Fruit fly (Drosophila melanogaster) whole organism, embryonic: Measurements from ENCODE around the gene CG6766.

Experiments used
- BEAF-32 ChIP-seq: fragments of 200-800 bp; sonication (Bioruptor generic); optimal IDR thresholded peaks from 3 replicates; lab custom pipeline; 2017; ENCODE audit warnings: missing biosample characterization, missing genetic modification characterization, mild to moderate bottlenecking, moderate library complexity, missing genetic modification reagents
- Bdp1 ChIP-seq: fragments of 200-800 bp; sonication (Bioruptor generic); optimal IDR thresholded peaks from 3 replicates; lab custom pipeline; 2016; ENCODE audit warnings: missing biosample characterization, missing genetic modification characterization
- BtbVII ChIP-seq: fragments of 200-800 bp; sonication (Bioruptor generic); optimal IDR thresholded peaks from 3 replicates; lab custom pipeline; 2017; ENCODE audit warnings: missing biosample characterization, mild to moderate bottlenecking, missing genetic modification characterization
- CG11093 ChIP-seq: fragments of 200-800 bp; sonication (Bioruptor generic); IDR thresholded peaks from 3 replicates; pipeline ENCODE4 v1.3.6; 2022; ENCODE audit warnings: missing biosample characterization, missing genetic modification characterization
- CG12236 ChIP-seq: fragments of 200-800 bp; sonication (Bioruptor generic); optimal IDR thresholded peaks from 2 replicates; lab custom pipeline; 2016; ENCODE audit warnings: missing biosample characterization, missing genetic modification characterization
- CG12744 ChIP-seq: fragments of 200-800 bp; sonication (Bioruptor generic); optimal IDR thresholded peaks from 2 replicates; lab custom pipeline; 2016; ENCODE audit warnings: missing biosample characterization, missing genetic modification characterization
- CG14710 ChIP-seq: fragments of 200-800 bp; sonication (Bioruptor generic); optimal IDR thresholded peaks from 3 replicates; lab custom pipeline; 2019; ENCODE audit warnings: missing biosample characterization, mild to moderate bottlenecking, missing genetic modification characterization, moderate library complexity
- CG15514 ChIP-seq: fragments of 200-800 bp; sonication (Bioruptor generic); optimal IDR thresholded peaks from 3 replicates; lab custom pipeline; 2017; ENCODE audit warnings: missing biosample characterization, missing genetic modification characterization, mild to moderate bottlenecking, moderate library complexity, missing genetic modification reagents
- CG15601 ChIP-seq: fragments of 200-800 bp; sonication (Bioruptor generic); optimal IDR thresholded peaks from 3 replicates; lab custom pipeline; 2019; ENCODE audit warnings: missing biosample characterization, mild to moderate bottlenecking, missing genetic modification characterization, moderate library complexity
- CG15696 ChIP-seq: fragments of 200-800 bp; sonication (Bioruptor generic); optimal IDR thresholded peaks from 2 replicates; lab custom pipeline; 2019; ENCODE audit warnings: missing biosample characterization, mild to moderate bottlenecking, missing genetic modification characterization, moderate library complexity
- CG2120 ChIP-seq: fragments of 200-800 bp; sonication (Bioruptor generic); optimal IDR thresholded peaks from 3 replicates; lab custom pipeline; 2016; ENCODE audit warnings: missing biosample characterization, missing genetic modification characterization
- CG2199 ChIP-seq: fragments of 200-800 bp; sonication (Bioruptor generic); IDR thresholded peaks from 3 replicates; pipeline ENCODE4 v1.3.6; 2022; ENCODE audit warnings: missing biosample characterization, missing genetic modification characterization
- CG32772 ChIP-seq: fragments of 200-800 bp; sonication (Bioruptor generic); IDR thresholded peaks from 2 replicates; pipeline ENCODE4 v1.3.6; 2022; ENCODE audit warnings: missing biosample characterization, missing genetic modification characterization
- CG34422 ChIP-seq: fragments of 200-800 bp; sonication (Bioruptor generic); IDR thresholded peaks from 3 replicates; pipeline ENCODE4 v1.3.6; 2022; ENCODE audit warnings: missing biosample characterization, missing genetic modification characterization
- CG3726 ChIP-seq: fragments of 200-800 bp; sonication (Bioruptor generic); IDR thresholded peaks from 3 replicates; pipeline ENCODE4, ENCODE4 v1.3.6; 2022; ENCODE audit warnings: missing biosample characterization, missing genetic modification characterization
- CG4328 ChIP-seq: fragments of 200-800 bp; sonication (Bioruptor generic); optimal IDR thresholded peaks from 3 replicates; lab custom pipeline; 2017; ENCODE audit warnings: missing biosample characterization, missing genetic modification reagents, missing genetic modification characterization
- CG4854 ChIP-seq: fragments of 200-800 bp; sonication (Bioruptor generic); optimal IDR thresholded peaks from 2 replicates; lab custom pipeline; 2016; ENCODE audit warnings: missing biosample characterization, missing genetic modification characterization, inconsistent platforms
- CG5245 ChIP-seq: fragments of 200-800 bp; sonication (Bioruptor generic); optimal IDR thresholded peaks from 3 replicates; lab custom pipeline; 2016; ENCODE audit warnings: missing biosample characterization, missing genetic modification characterization
- CG8388 ChIP-seq: fragments of 200-800 bp; sonication (Bioruptor generic); optimal IDR thresholded peaks from 2 replicates; lab custom pipeline; 2019; ENCODE audit warnings: missing biosample characterization, mild to moderate bottlenecking, missing genetic modification characterization, moderate library complexity
- CG9876 ChIP-seq: fragments of 200-800 bp; sonication (Bioruptor generic); optimal IDR thresholded peaks from 2 replicates; lab custom pipeline; 2016; ENCODE audit warnings: missing biosample characterization, missing genetic modification characterization
- CkIIα-i1 ChIP-seq: fragments of 200-800 bp; sonication (Bioruptor generic); IDR thresholded peaks from 2 replicates; pipeline ENCODE4 v1.3.6; 2022; ENCODE audit warnings: missing biosample characterization, missing genetic modification characterization
- D19A ChIP-seq: fragments of 200-800 bp; optimal IDR thresholded peaks from 3 replicates; lab custom pipeline; 2019; ENCODE audit warnings: missing biosample characterization, mild to moderate bottlenecking, missing genetic modification characterization, moderate library complexity
- E2f2 ChIP-seq: fragments of 200-800 bp; sonication (Bioruptor generic); IDR thresholded peaks from 2 replicates; pipeline ENCODE4 v1.3.6; 2022; ENCODE audit warnings: missing biosample characterization, missing genetic modification characterization
- Gug ChIP-seq: fragments of 200-800 bp; sonication (Bioruptor generic); IDR thresholded peaks from 4 replicates; pipeline ENCODE4 v1.3.6; 2022; ENCODE audit warnings: missing biosample characterization, missing genetic modification characterization
- HLH3B ChIP-seq: fragments of 200-800 bp; sonication (Bioruptor generic); IDR thresholded peaks from 2 replicates; pipeline ENCODE4 v1.3.6; 2022; ENCODE audit warnings: missing biosample characterization, missing genetic modification characterization
- Jarid2 ChIP-seq: fragments of 200-800 bp; sonication (Bioruptor generic); optimal IDR thresholded peaks from 3 replicates; lab custom pipeline; 2017; ENCODE audit warnings: mild to moderate bottlenecking, missing biosample characterization, missing genetic modification reagents, missing genetic modification characterization
- Sox100B ChIP-seq: fragments of 200-800 bp; sonication (Bioruptor generic); optimal IDR thresholded peaks from 3 replicates; lab custom pipeline; 2018; ENCODE audit warnings: missing biosample characterization, mild to moderate bottlenecking, missing genetic modification characterization
- Vsx1 ChIP-seq: fragments of 200-800 bp; sonication (Bioruptor generic); optimal IDR thresholded peaks from 2 replicates; lab custom pipeline; 2017; ENCODE audit warnings: missing biosample characterization, mild to moderate bottlenecking, missing genetic modification characterization, missing genetic modification reagents
- ato ChIP-seq: fragments of 200-800 bp; sonication (Bioruptor generic); IDR thresholded peaks from 2 replicates; pipeline ENCODE4 v1.3.6; 2022; ENCODE audit warnings: missing biosample characterization, missing genetic modification characterization; ENCODE audit not compliant: partially characterized antibody
- cg ChIP-seq: fragments of 200-800 bp; sonication (Bioruptor generic); optimal IDR thresholded peaks from 3 replicates; lab custom pipeline; 2019; ENCODE audit warnings: missing biosample characterization, mild to moderate bottlenecking, missing genetic modification characterization, moderate library complexity
- da ChIP-seq: fragments of 200-800 bp; sonication (Bioruptor generic); optimal IDR thresholded peaks from 2 replicates; lab custom pipeline; 2016; ENCODE audit warnings: missing biosample characterization, missing genetic modification characterization
- danr ChIP-seq: fragments of 200-800 bp; sonication (Bioruptor generic); IDR thresholded peaks from 2 replicates; pipeline ENCODE4 v1.3.6; 2022; ENCODE audit warnings: missing biosample characterization, missing genetic modification characterization
- dmrt11E ChIP-seq: fragments of 200-800 bp; sonication (Bioruptor generic); optimal IDR thresholded peaks from 3 replicates; lab custom pipeline; 2018; ENCODE audit warnings: missing biosample characterization, mild to moderate bottlenecking, missing genetic modification characterization, moderate library complexity
- en ChIP-seq: fragments of 200-800 bp; sonication (Bioruptor generic); optimal IDR thresholded peaks from 2 replicates; lab custom pipeline; 2016; ENCODE audit warnings: missing biosample characterization, missing genetic modification characterization
- hb ChIP-seq: fragments of 200-800 bp; sonication (Bioruptor generic); IDR thresholded peaks from 3 replicates; pipeline ENCODE4 v1.3.6; 2022; ENCODE audit warnings: missing biosample characterization, missing genetic modification characterization; ENCODE audit not compliant: partially characterized antibody
- lov ChIP-seq, 2 experiments: fragments of 200-800 bp in 1 of 2; fragments of >200 bp in 1 of 2; sonication (Bioruptor generic) in 1 of 2; IDR thresholded peaks in 1 of 2; optimal IDR thresholded peaks in 1 of 2; 2 replicates in 1 of 2; 3 replicates in 1 of 2; pipeline versions ENCODE4 v1.3.6 to Lab custom; 2017 to 2022; ENCODE audit warnings: missing biosample characterization in 1 of 2, missing genetic modification characterization in 1 of 2
- nerfin-2 ChIP-seq: fragments of 200-800 bp; sonication (Bioruptor generic); IDR thresholded peaks from 2 replicates; pipeline ENCODE4 v1.3.6; 2022; ENCODE audit warnings: missing biosample characterization, missing genetic modification characterization; ENCODE audit not compliant: partially characterized antibody
- oc ChIP-seq: fragments of 200-800 bp; sonication (Bioruptor generic); optimal IDR thresholded peaks from 2 replicates; lab custom pipeline; 2018; ENCODE audit warnings: missing biosample characterization, mild to moderate bottlenecking, missing genetic modification characterization, moderate library complexity
- otp ChIP-seq: fragments of 200-800 bp; sonication (Bioruptor generic); IDR thresholded peaks from 3 replicates; pipeline ENCODE4, ENCODE4 v1.3.6; 2022; ENCODE audit warnings: missing biosample characterization, missing genetic modification characterization
- pzg ChIP-seq: fragments of 200-800 bp; sonication (Bioruptor generic); optimal IDR thresholded peaks from 3 replicates; lab custom pipeline; 2018; ENCODE audit warnings: missing biosample characterization, mild to moderate bottlenecking, missing genetic modification characterization, moderate library complexity
- ro ChIP-seq: fragments of 200-800 bp; sonication (Bioruptor generic); IDR thresholded peaks from 2 replicates; pipeline ENCODE4 v1.3.6; 2022; ENCODE audit warnings: missing biosample characterization, missing genetic modification characterization
- sc ChIP-seq, 3 experiments: fragments of >200 bp in 2 of 3; fragments of 200-800 bp in 1 of 3; sonication (Bioruptor generic) in 1 of 3; optimal IDR thresholded peaks; 2 replicates in 2 of 3; 3 replicates in 1 of 3; lab custom pipeline; 2017; ENCODE audit warnings: mild to moderate bottlenecking in 1 of 3, missing biosample characterization in 1 of 3, missing genetic modification characterization in 1 of 3, missing genetic modification reagents in 1 of 3
- sens-2 ChIP-seq: fragments of 200-800 bp; sonication (Bioruptor generic); IDR thresholded peaks from 2 replicates; pipeline ENCODE4 v1.3.6; 2022; ENCODE audit warnings: missing biosample characterization, missing genetic modification characterization
- sisA ChIP-seq: fragments of 200-800 bp; sonication (Bioruptor generic); IDR thresholded peaks from 2 replicates; pipeline ENCODE4 v1.3.6; 2022; ENCODE audit warnings: missing biosample characterization, missing genetic modification characterization
- slou ChIP-seq: fragments of 200-800 bp; sonication (Bioruptor generic); optimal IDR thresholded peaks from 3 replicates; lab custom pipeline; 2016; ENCODE audit warnings: missing biosample characterization, missing genetic modification characterization
- vnd ChIP-seq: fragments of 200-800 bp; sonication (Bioruptor generic); IDR thresholded peaks from 3 replicates; pipeline ENCODE4 v1.3.6; 2022; ENCODE audit warnings: missing biosample characterization, missing genetic modification characterization; ENCODE audit not compliant: partially characterized antibody
- zfh2 ChIP-seq: fragments of 200-800 bp; sonication (Bioruptor generic); optimal IDR thresholded peaks from 2 replicates; lab custom pipeline; 2016; ENCODE audit warnings: missing biosample characterization, missing genetic modification characterization

CG6766 gene

dm6 chr2L:12006397-12007330 is 33.8 kb downstream of the CG6766 start (continued):
- TF ChIP-seq E2f2 (GFP tag; lab: Robert Waterston, UW), result no peak
- TF ChIP-seq otp (GFP tag; lab: Robert Waterston, UW), result no peak
- TF ChIP-seq slou (GFP tag; lab: Kevin White, UChicago), result peak; percentile 89
- TF ChIP-seq CG34422, result no peak
- peak; percentile 80 for TF ChIP-seq CG15514 (GFP tag; lab: Kevin White, UChicago)
- TF ChIP-seq sc (optimal IDR thresholded peaks at IDR 0.05; lab: Kevin White, UChicago), result no peak
- TF ChIP-seq sc (GFP tag; optimal IDR thresholded peaks at IDR 0.05; lab: Kevin White, UChicago), result peak; percentile 92
- TF ChIP-seq vnd (GFP tag; lab: Robert Waterston, UW), result no peak
- no peak for TF ChIP-seq nerfin-2 (GFP tag; lab: Robert Waterston, UW)
- TF ChIP-seq D19A (tag; lab: Kevin White, UChicago), result peak; percentile 100
- TF ChIP-seq da (GFP tag; lab: Kevin White, UChicago), result no peak
- TF ChIP-seq CkIIα-i1 (GFP tag; lab: Robert Waterston, UW), result no peak
- TF ChIP-seq Jarid2, result peak; percentile 79
- TF ChIP-seq Gug (GFP tag; lab: Robert Waterston, UW), result peak; percentile 75; the same call in 3 of the 4 replicates
- TF ChIP-seq CG12236, result no peak
- peak; percentile 97 for TF ChIP-seq CG14710
- peak; percentile 52 for TF ChIP-seq CG12744 (GFP tag; lab: Kevin White, UChicago)
- TF ChIP-seq CG9876, result peak; percentile 11
- TF ChIP-seq danr, result no peak
- peak; percentile 3 for TF ChIP-seq zfh2 (GFP tag; lab: Kevin White, UChicago)
- no peak for TF ChIP-seq sisA (GFP tag; lab: Robert Waterston, UW)
- TF ChIP-seq Sox100B, result peak; percentile 99
- TF ChIP-seq CG4328 (GFP tag; lab: Kevin White, UChicago), result peak; percentile 94
- TF ChIP-seq Vsx1, result peak; percentile 85
- TF ChIP-seq dmrt11E (tag; lab: Kevin White, UChicago), result peak; percentile 97
- TF ChIP-seq CG2199 (GFP tag; lab: Robert Waterston, UW), result no peak
- no peak for TF ChIP-seq lov (optimal IDR thresholded peaks at IDR 0.05; lab: Kevin White, UChicago)
- TF ChIP-seq lov (GFP tag; IDR thresholded peaks at IDR 0.05; lab: Robert Waterston, UW), result no peak
- peak; percentile 93 for TF ChIP-seq CG15696
- peak; percentile 93 for TF ChIP-seq CG15601
- peak; percentile 81 for TF ChIP-seq CG5245 (GFP tag; lab: Kevin White, UChicago)
- no peak for TF ChIP-seq BEAF-32
- TF ChIP-seq ato (GFP tag; lab: Robert Waterston, UW), result no peak
- peak; percentile 69 for TF ChIP-seq oc (tag; lab: Kevin White, UChicago)
- no peak for TF ChIP-seq CG32772 (GFP tag; lab: Robert Waterston, UW)
- peak; percentile 51 for TF ChIP-seq en (GFP tag; lab: Kevin White, UChicago)
- TF ChIP-seq pzg (GFP tag; lab: Kevin White, UChicago), result no peak
- peak; percentile 82 for TF ChIP-seq CG2120 (GFP tag; lab: Kevin White, UChicago)
- peak; percentile 53 for TF ChIP-seq CG4854 (GFP tag; lab: Kevin White, UChicago)
- TF ChIP-seq Bdp1, result peak; percentile 39
- no peak for TF ChIP-seq ro (GFP tag; lab: Robert Waterston, UW)
- TF ChIP-seq sens-2, result no peak
- TF ChIP-seq CG3726, result no peak
- TF ChIP-seq HLH3B (GFP tag; lab: Robert Waterston, UW), result no peak
- TF ChIP-seq BtbVII (GFP tag; lab: Kevin White, UChicago), result peak; percentile 97
- TF ChIP-seq hb (GFP tag; lab: Robert Waterston, UW), result no peak
- peak; percentile 86 for TF ChIP-seq CG11093 (GFP tag; lab: Robert Waterston, UW)
- TF ChIP-seq CG8388, result peak; percentile 94
- no peak for TF ChIP-seq cg (GFP tag; lab: Kevin White, UChicago)
